Worm (Caenorhabditis elegans) whole organism, L4/young adult: ENCODE data around the gene epg-6.

ENCODE experiments used
- W03F9.2 ChIP-seq: fragments of 150-350 bp; optimal IDR thresholded peaks from 2 replicates; lab custom pipeline; 2014; ENCODE audit warnings: missing biosample characterization, missing genetic modification characterization
- dao-5 ChIP-seq: sonication (generic microtip); optimal IDR thresholded peaks from 2 replicates; lab custom pipeline; 2016; ENCODE audit warnings: missing genotype, missing genetic modification characterization, moderate library complexity, missing compliant biosample characterization
- him-1 ChIP-seq: sonication (generic microtip); optimal IDR thresholded peaks from 2 replicates; lab custom pipeline; 2016; ENCODE audit warnings: missing genotype, missing genetic modification reagents, missing genetic modification characterization, missing compliant biosample characterization

ce11 chrIII:10621208-10621607 lies 21.2 kb upstream of the epg-6 start, which contains the start of the genes lron-10 and hpr-9:
- TF ChIP-seq W03F9.2 = peak; percentile 78
- peak; percentile 78 for TF ChIP-seq him-1 (tag; lab: Kevin White, UChicago)
- TF ChIP-seq dao-5 (tag; lab: Kevin White, UChicago) = no peak
